Worm (Caenorhabditis elegans) whole organism, L4 larva: ENCODE data around the gene ccep-97.

Experiments
- F26F4.8 ChIP-seq: fragments of 200-800 bp; sonication (Bioruptor generic); conservative IDR thresholded peaks from 2 replicates; pipeline ENCODE4 v1.3.6; 2022; ENCODE audit warnings: missing genetic modification characterization, missing compliant biosample characterization
- Y5F2A.4 ChIP-seq: fragments of 200-800 bp; sonication (Bioruptor generic); optimal IDR thresholded peaks from 2 replicates; lab custom pipeline; 2018; ENCODE audit warnings: mild to moderate bottlenecking, missing genetic modification characterization, missing compliant biosample characterization
- aha-1 ChIP-seq: fragments of 150-350 bp; peaks from one replicate; lab custom pipeline; 2014; ENCODE audit warnings: missing biosample characterization, missing genetic modification characterization
- ceh-20 ChIP-seq: fragments of 200-800 bp; sonication (Bioruptor generic); IDR thresholded peaks from 2 replicates; pipeline ENCODE4 v1.3.6; 2022; ENCODE audit warnings: missing genetic modification reagents, missing genetic modification characterization, missing compliant biosample characterization
- ceh-28 ChIP-seq: fragments of 150-350 bp; optimal IDR thresholded peaks from 2 replicates; lab custom pipeline; 2014; ENCODE audit warnings: missing biosample characterization, missing genetic modification reagents, missing genetic modification characterization
- ceh-44 ChIP-seq: fragments of 200-800 bp; sonication (Bioruptor generic); IDR thresholded peaks from 2 replicates; pipeline ENCODE4 v1.3.6; 2022; ENCODE audit warnings: missing genetic modification reagents, missing genetic modification characterization, missing compliant biosample characterization
- daf-16 ChIP-seq, 3 experiments: sonication (generic microtip); optimal IDR thresholded peaks; 2 replicates each; lab custom pipeline; 2016 to 2017; ENCODE audit warnings: missing genetic modification characterization in 3 of 3, missing genetic modification reagents in 3 of 3, mild to moderate bottlenecking in 2 of 3, missing compliant biosample characterization in 2 of 3, missing biosample characterization in 1 of 3, moderate library complexity in 1 of 3
- dmd-6 ChIP-seq: fragments of 200-800 bp; sonication (Bioruptor generic); IDR thresholded peaks from 2 replicates; pipeline ENCODE4 v1.3.6; 2022; ENCODE audit warnings: missing genetic modification reagents, missing genetic modification characterization, missing compliant biosample characterization
- dmd-9 ChIP-seq: fragments of 200-800 bp; sonication (Bioruptor generic); IDR thresholded peaks from 2 replicates; pipeline ENCODE4 v1.3.6; 2022; ENCODE audit warnings: missing genetic modification reagents, missing genetic modification characterization, missing compliant biosample characterization
- fkh-10 ChIP-seq: fragments of 150-350 bp; optimal IDR thresholded peaks from 2 replicates; lab custom pipeline; 2014; ENCODE audit warnings: missing biosample characterization, missing genetic modification reagents, missing genetic modification characterization
- gei-8 ChIP-seq: fragments of 200-800 bp; sonication (Bioruptor generic); optimal IDR thresholded peaks from 2 replicates; lab custom pipeline; 2018; ENCODE audit warnings: mild to moderate bottlenecking, missing genetic modification characterization, missing compliant biosample characterization
- hif-1 ChIP-seq, 2 experiments: sonication (generic microtip); optimal IDR thresholded peaks; 2 replicates each; lab custom pipeline; 2016 to 2017; ENCODE audit warnings: missing compliant biosample characterization in 2 of 2, missing genetic modification characterization in 2 of 2, missing genetic modification reagents in 2 of 2, missing genotype in 2 of 2, mild to moderate bottlenecking in 1 of 2
- hlh-11 ChIP-seq: fragments of 200-800 bp; sonication (Bioruptor generic); optimal IDR thresholded peaks from 2 replicates; lab custom pipeline; 2018; ENCODE audit warnings: mild to moderate bottlenecking, missing genetic modification characterization, missing compliant biosample characterization
- hmg-1.1 ChIP-seq: fragments of 200-800 bp; sonication (Bioruptor generic); IDR thresholded peaks from 2 replicates; pipeline ENCODE4 v1.3.6; 2022; ENCODE audit warnings: missing genetic modification reagents, missing genetic modification characterization, missing compliant biosample characterization
- lin-1 ChIP-seq: fragments of 200-800 bp; sonication (Bioruptor generic); IDR thresholded peaks from 2 replicates; pipeline ENCODE4 v1.3.6; 2022; ENCODE audit warnings: missing genetic modification reagents, missing genetic modification characterization, missing compliant biosample characterization
- lin-15B ChIP-seq: fragments of 150-350 bp; sonication (generic microtip); optimal IDR thresholded peaks from 3 replicates; lab custom pipeline; 2014; ENCODE audit warnings: missing biosample characterization, missing genetic modification characterization
- lir-3 ChIP-seq: sonication (generic microtip); optimal IDR thresholded peaks from 2 replicates; lab custom pipeline; 2016; ENCODE audit warnings: mild to moderate bottlenecking, missing genetic modification characterization, missing compliant biosample characterization
- lsy-2 ChIP-seq, 2 experiments: fragments of 150-350 bp in 1 of 2; sonication (generic microtip) in 1 of 2; optimal IDR thresholded peaks; 2 replicates each; lab custom pipeline; 2014 to 2017; ENCODE audit warnings: missing biosample characterization in 2 of 2, missing genetic modification characterization in 2 of 2
- mes-2 ChIP-seq: sonication (generic microtip); optimal IDR thresholded peaks from 2 replicates; lab custom pipeline; 2016; ENCODE audit warnings: missing genotype, mild to moderate bottlenecking, missing genetic modification characterization, missing compliant biosample characterization; ENCODE audit not compliant: poor library complexity, severe bottlenecking
- nhr-102 ChIP-seq: sonication (generic microtip); optimal IDR thresholded peaks from 2 replicates; lab custom pipeline; 2016; ENCODE audit warnings: mild to moderate bottlenecking, missing genetic modification characterization, moderate library complexity, missing compliant biosample characterization
- nhr-11 ChIP-seq: fragments of 150-350 bp; optimal IDR thresholded peaks from 2 replicates; lab custom pipeline; 2014; ENCODE audit warnings: missing biosample characterization, missing genetic modification characterization
- nhr-28 ChIP-seq: fragments of 150-350 bp; optimal IDR thresholded peaks from 2 replicates; lab custom pipeline; 2014; ENCODE audit warnings: missing biosample characterization, missing genetic modification characterization
- nhr-41 ChIP-seq: fragments of 200-800 bp; sonication (Bioruptor generic); IDR thresholded peaks from 2 replicates; pipeline ENCODE4 v1.3.6; 2022; ENCODE audit warnings: missing genetic modification reagents, missing genetic modification characterization, missing compliant biosample characterization
- nhr-77 ChIP-seq: fragments of 150-350 bp; optimal IDR thresholded peaks from 2 replicates; lab custom pipeline; 2014; ENCODE audit warnings: missing biosample characterization, missing genetic modification characterization
- pha-4 ChIP-seq, 2 experiments: fragments of 150-350 bp in 1 of 2; fragments of 200-800 bp in 1 of 2; sonication (Bioruptor generic) in 1 of 2; IDR thresholded peaks in 1 of 2; optimal IDR thresholded peaks in 1 of 2; 2 replicates each; pipeline versions ENCODE4 v1.3.6 to Lab custom; 2014 to 2022; ENCODE audit warnings: missing genetic modification characterization in 2 of 2, missing genetic modification reagents in 2 of 2, missing biosample characterization in 1 of 2, missing compliant biosample characterization in 1 of 2
- php-3 ChIP-seq: fragments of 200-800 bp; sonication (Bioruptor generic); IDR thresholded peaks from 2 replicates; pipeline ENCODE4 v1.3.6; 2022; ENCODE audit warnings: missing genetic modification reagents, missing genetic modification characterization, missing compliant biosample characterization
- pqm-1 ChIP-seq: sonication (generic microtip); optimal IDR thresholded peaks from 2 replicates; lab custom pipeline; 2017; ENCODE audit warnings: missing biosample characterization, missing genetic modification characterization
- saeg-2 ChIP-seq: fragments of 200-800 bp; sonication (Bioruptor generic); IDR thresholded peaks from 2 replicates; pipeline ENCODE4 v1.3.6; 2022; ENCODE audit warnings: missing genetic modification reagents, missing genetic modification characterization, missing compliant biosample characterization
- set-16 ChIP-seq: fragments of 200-800 bp; sonication (Bioruptor generic); IDR thresholded peaks from 2 replicates; pipeline ENCODE4 v1.3.6; 2022; ENCODE audit warnings: missing genetic modification reagents, missing genetic modification characterization, missing compliant biosample characterization
- skn-1 ChIP-seq: fragments of 150-350 bp; optimal IDR thresholded peaks from 2 replicates; lab custom pipeline; 2014; ENCODE audit warnings: missing biosample characterization, missing genetic modification characterization
- snpc-1.2 ChIP-seq: fragments of 200-800 bp; sonication (Bioruptor generic); IDR thresholded peaks from 2 replicates; pipeline ENCODE4 v1.3.6; 2022; ENCODE audit warnings: missing genetic modification reagents, missing genetic modification characterization, missing compliant biosample characterization
- unc-130 ChIP-seq: sonication (generic microtip); optimal IDR thresholded peaks from 2 replicates; lab custom pipeline; 2016; ENCODE audit warnings: missing genetic modification reagents, missing genetic modification characterization, missing compliant biosample characterization
- unc-39 ChIP-seq: sonication (generic microtip); optimal IDR thresholded peaks from 2 replicates; lab custom pipeline; 2017; ENCODE audit warnings: missing biosample characterization, missing genetic modification characterization
- unc-62 ChIP-seq, 3 experiments: fragments of 150-350 bp in 1 of 3; sonication (generic microtip); optimal IDR thresholded peaks in 2 of 3; peaks in 1 of 3; 1 replicate in 1 of 3; 2 replicates in 2 of 3; lab custom pipeline; 2014 to 2017; ENCODE audit warnings: missing biosample characterization in 3 of 3, missing genetic modification characterization in 3 of 3, missing genetic modification reagents in 3 of 3, missing genotype in 1 of 3
- zag-1 ChIP-seq: fragments of 150-350 bp; optimal IDR thresholded peaks from 2 replicates; lab custom pipeline; 2014; ENCODE audit warnings: missing biosample characterization, missing genetic modification characterization
- ztf-7 ChIP-seq: fragments of 150-350 bp; optimal IDR thresholded peaks from 2 replicates; lab custom pipeline; 2014; ENCODE audit warnings: missing biosample characterization, missing genetic modification characterization

ccep-97 gene

DNA sequence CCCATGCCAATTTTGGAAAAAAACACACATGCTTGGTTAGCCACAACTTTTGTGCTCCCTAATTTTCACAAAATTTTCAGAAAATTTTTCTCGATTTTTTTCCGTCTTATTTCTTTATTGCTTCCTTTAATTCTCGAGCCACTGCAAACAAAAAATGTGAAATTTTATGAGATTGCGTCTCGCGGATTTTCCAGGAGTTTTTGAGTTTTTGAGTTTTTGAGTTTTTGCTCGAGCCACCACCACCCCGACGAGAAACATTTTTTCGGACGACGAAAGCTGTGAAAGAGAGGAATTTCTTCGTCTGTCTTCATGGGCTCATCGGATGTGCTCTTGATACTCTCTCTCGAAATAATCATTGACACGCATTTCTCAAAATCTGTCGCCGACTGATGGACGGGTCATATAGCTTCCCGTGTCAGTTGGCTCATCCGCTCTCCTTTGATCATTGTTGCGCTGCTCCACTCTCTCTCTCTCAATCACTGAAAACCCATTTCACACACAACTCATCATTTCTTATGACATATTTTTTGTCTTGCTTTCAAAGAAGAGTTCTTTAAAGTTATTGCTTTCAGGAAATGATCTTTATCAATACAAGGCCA lies 41.0 kb downstream of the ccep-97 start, which contains the start of gene C18G1.1:
C18G1.1 (plus strand) TSS at position 573 of the 599 bp plus-strand sequence.
- no peak for TF ChIP-seq Y5F2A.4 (GFP tag; lab: Kevin White, UChicago)
- peak in 1 of 2 experiments; percentile 94 for TF ChIP-seq unc-62 (GFP tag; optimal IDR thresholded peaks at IDR 0.05 in 1 of 2; lab: Kevin White, UChicago)
- no peak for TF ChIP-seq unc-62 (tag; optimal IDR thresholded peaks at IDR 0.05; lab: Kevin White, UChicago)
- TF ChIP-seq snpc-1.2 (GFP tag; lab: Robert Waterston, UW): no peak
- TF ChIP-seq fkh-10 (GFP tag; lab: Kevin White, UChicago): no peak

- TF ChIP-seq hif-1 (tag; optimal IDR thresholded peaks at IDR 0.05; lab: Kevin White, UChicago) (no peak), ceh-20 (GFP tag; lab: Robert Waterston, UW) (0 out of 2 replicates have a peak, but pooled peaks have one; percentile 32), unc-62 (GFP tag; optimal IDR thresholded peaks at IDR 0.05 in 1 of 2; lab: Kevin White, UChicago) (peak in 1 of 2 experiments; percentile 68), unc-62 (tag; optimal IDR thresholded peaks at IDR 0.05; lab: Kevin White, UChicago) (no peak), set-16 (GFP tag; lab: Robert Waterston, UW) (no peak), mes-2 (tag; lab: Kevin White, UChicago) (no peak)
Observed at ce11 chrV:4775140-4775539, 43.3 kb downstream of the ccep-97 start.

DNA sequence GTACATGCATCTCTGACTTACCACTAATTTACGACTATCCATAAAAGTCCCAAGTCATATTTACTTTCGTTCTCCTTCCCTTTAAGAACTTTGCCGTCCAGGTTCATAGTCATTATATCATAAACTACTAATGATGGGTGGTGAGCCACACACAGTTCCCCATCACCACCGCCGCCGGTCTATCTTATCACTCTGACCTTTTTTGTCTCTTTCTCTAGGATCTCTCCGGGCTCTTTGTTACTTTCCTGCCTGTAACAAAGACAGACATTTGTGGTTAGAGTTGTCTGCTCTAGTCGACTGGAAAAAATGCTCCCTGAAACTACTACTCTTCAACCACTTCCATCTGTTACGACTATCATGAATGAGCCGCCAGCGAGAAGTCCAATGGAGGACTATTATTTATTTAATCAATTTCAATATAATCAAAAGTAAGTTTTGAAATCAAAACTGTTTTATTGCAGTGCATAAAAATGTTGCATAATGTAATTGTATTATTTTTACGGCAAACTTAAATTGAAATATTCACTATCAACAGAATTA lies 48.0 kb downstream of the ccep-97 start, which contains the start of gene elt-7:
elt-7 (plus strand) TSS at position 263 of the 540 bp plus-strand sequence.
- TF ChIP-seq dmd-6 (GFP tag; lab: Robert Waterston, UW): peak; percentile 54
- no peak for TF ChIP-seq skn-1 (tag; lab: Kevin White, UChicago)
- no peak for TF ChIP-seq gei-8 (GFP tag; lab: Kevin White, UChicago)
- 0 out of 2 replicates have a peak, but pooled peaks have one; percentile 11 for TF ChIP-seq php-3
- TF ChIP-seq nhr-11: no peak
- TF ChIP-seq aha-1 (tag; lab: Kevin White, UChicago): peak; percentile 92
- no peak for TF ChIP-seq unc-39
- TF ChIP-seq nhr-41 (GFP tag; lab: Robert Waterston, UW): peak; percentile 84; the same call in 1 of the 2 replicates
- peak; percentile 40 for TF ChIP-seq hlh-11 (tag; lab: Kevin White, UChicago)
- TF ChIP-seq dmd-9 (GFP tag; lab: Robert Waterston, UW): no peak
- no peak for TF ChIP-seq F26F4.8 (GFP tag; lab: Robert Waterston, UW)
- peak; percentile 73 for TF ChIP-seq nhr-28 (tag; lab: Kevin White, UChicago)
- no peak for TF ChIP-seq snpc-1.2 (GFP tag; lab: Robert Waterston, UW)
- no peak for TF ChIP-seq nhr-102 (tag; lab: Kevin White, UChicago)
- TF ChIP-seq zag-1 (tag; lab: Kevin White, UChicago): no peak
- TF ChIP-seq pqm-1 (tag; lab: Kevin White, UChicago): peak; percentile 81
- no peak for TF ChIP-seq unc-130 (GFP tag; lab: Kevin White, UChicago)
- TF ChIP-seq, all 104 proteins: peak for 7

DNA sequence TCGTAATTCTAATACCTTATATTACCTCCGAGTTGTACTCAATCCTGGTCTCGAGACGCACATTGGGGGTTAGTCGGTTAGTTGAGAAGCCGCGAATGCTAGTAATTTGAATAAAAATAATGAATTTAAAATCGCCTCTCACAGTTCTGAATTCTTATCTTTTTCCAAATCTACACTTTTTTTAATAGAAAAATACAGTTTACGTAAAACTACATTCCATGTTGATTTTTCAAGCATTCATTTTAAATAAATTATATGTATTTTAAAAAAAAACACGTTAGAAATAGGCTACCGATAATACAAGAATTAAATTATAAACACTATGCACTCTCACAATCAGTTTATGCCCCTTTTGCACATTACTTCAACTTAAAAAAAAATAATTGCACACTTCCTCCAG lies 48.8 kb downstream of the ccep-97 start, which contains the start of gene C18G1.9:
C18G1.9 (minus strand) TSS at position 101 of the 400 bp plus-strand sequence.
- TF ChIP-seq nhr-28 (tag; lab: Kevin White, UChicago): no peak
- TF ChIP-seq hlh-11 (tag; lab: Kevin White, UChicago): no peak
- TF ChIP-seq lin-1 (GFP tag; lab: Robert Waterston, UW): no peak
- no peak for TF ChIP-seq pha-4 (GFP tag; IDR thresholded peaks at IDR 0.05; lab: Robert Waterston, UW)
- no peak for TF ChIP-seq pha-4 (tag; optimal IDR thresholded peaks at IDR 0.05; lab: Kevin White, UChicago)
- no peak for TF ChIP-seq lir-3
- TF ChIP-seq unc-39: no peak
- TF ChIP-seq ceh-28 (tag; lab: Kevin White, UChicago): no peak
- TF ChIP-seq ztf-7 (tag; lab: Kevin White, UChicago): no peak
- TF ChIP-seq lin-15B (tag; lab: Kevin White, UChicago): no peak
- no peak for TF ChIP-seq aha-1 (tag; lab: Kevin White, UChicago)
- no peak for TF ChIP-seq daf-16 (GFP tag; optimal IDR thresholded peaks at IDR 0.05; lab: Kevin White, UChicago)
- no peak for TF ChIP-seq daf-16 (tag; optimal IDR thresholded peaks at IDR 0.05; lab: Kevin White, UChicago)
- no peak for TF ChIP-seq saeg-2 (GFP tag; lab: Robert Waterston, UW)
- TF ChIP-seq nhr-77 (tag; lab: Kevin White, UChicago): no peak
- no peak for TF ChIP-seq lsy-2 (tag; optimal IDR thresholded peaks at IDR 0.05; lab: Kevin White, UChicago)
- no peak for TF ChIP-seq hmg-1.1 (GFP tag; lab: Robert Waterston, UW)
- no peak for TF ChIP-seq ceh-44 (GFP tag; lab: Robert Waterston, UW)
